Fruit fly (Drosophila melanogaster) whole organism, pupa: Measurements from ENCODE around the gene peg.

Experiments
- CG10348 ChIP-seq: fragments of 200-800 bp; sonication (Bioruptor generic); IDR thresholded peaks from 2 replicates; pipeline ENCODE4 v1.3.6; 2022; ENCODE audit warnings: missing biosample characterization, missing genetic modification characterization
- CG12605 ChIP-seq: fragments of 200-800 bp; sonication (Bioruptor generic); IDR thresholded peaks from 2 replicates; pipeline ENCODE4 v1.3.6; 2022; ENCODE audit warnings: missing biosample characterization, missing genetic modification characterization
- CG13204 ChIP-seq: fragments of 200-800 bp; sonication (Bioruptor generic); optimal IDR thresholded peaks from 2 replicates; lab custom pipeline; 2018; ENCODE audit warnings: missing biosample characterization, mild to moderate bottlenecking, missing genetic modification characterization, moderate library complexity
- CG14655 ChIP-seq: fragments of 200-800 bp; sonication (Bioruptor generic); optimal IDR thresholded peaks from 3 replicates; lab custom pipeline; 2017; ENCODE audit warnings: mild to moderate bottlenecking, missing biosample characterization, missing genetic modification reagents, missing genetic modification characterization
- CG15710 ChIP-seq: fragments of 200-800 bp; sonication (Bioruptor generic); optimal IDR thresholded peaks from 2 replicates; lab custom pipeline; 2018; ENCODE audit warnings: missing biosample characterization, mild to moderate bottlenecking, missing genetic modification characterization, moderate library complexity
- CG17806 ChIP-seq: fragments of 200-800 bp; sonication (Bioruptor generic); optimal IDR thresholded peaks from 2 replicates; lab custom pipeline; 2018; ENCODE audit warnings: missing biosample characterization, mild to moderate bottlenecking, missing genetic modification characterization, moderate library complexity
- CG32121 ChIP-seq: fragments of 200-800 bp; sonication (Bioruptor generic); IDR thresholded peaks from 2 replicates; pipeline ENCODE4 v1.3.6; 2022; ENCODE audit warnings: missing biosample characterization, missing genetic modification characterization
- CG34367 ChIP-seq: fragments of 200-800 bp; sonication (Bioruptor generic); optimal IDR thresholded peaks from 2 replicates; lab custom pipeline; 2018; ENCODE audit warnings: missing biosample characterization, mild to moderate bottlenecking, missing genetic modification characterization
- CG4496 ChIP-seq: fragments of 200-800 bp; sonication (Bioruptor generic); IDR thresholded peaks from 3 replicates; pipeline ENCODE4 v1.3.6; 2022; ENCODE audit warnings: missing biosample characterization, missing genetic modification characterization
- CG8159 ChIP-seq: fragments of 200-800 bp; sonication (Bioruptor generic); optimal IDR thresholded peaks from 3 replicates; lab custom pipeline; 2018; ENCODE audit warnings: missing biosample characterization, mild to moderate bottlenecking, missing genetic modification characterization, moderate library complexity
- CG8301 ChIP-seq: fragments of 200-800 bp; sonication (Bioruptor generic); optimal IDR thresholded peaks from 2 replicates; lab custom pipeline; 2018; ENCODE audit warnings: missing biosample characterization, mild to moderate bottlenecking, missing genetic modification characterization
- CG9948 ChIP-seq: fragments of 200-800 bp; sonication (Bioruptor generic); optimal IDR thresholded peaks from 2 replicates; lab custom pipeline; 2018; ENCODE audit warnings: missing biosample characterization, mild to moderate bottlenecking, missing genetic modification characterization, moderate library complexity
- D1 ChIP-seq: fragments of 200-800 bp; sonication (Bioruptor generic); optimal IDR thresholded peaks from 2 replicates; lab custom pipeline; 2018; ENCODE audit warnings: missing biosample characterization, mild to moderate bottlenecking, missing genetic modification characterization, moderate library complexity
- EcR ChIP-seq: fragments of 200-800 bp; sonication (Bioruptor generic); optimal IDR thresholded peaks from 3 replicates; lab custom pipeline; 2019; ENCODE audit warnings: missing biosample characterization, missing genetic modification characterization, mild to moderate bottlenecking, moderate library complexity, missing genetic modification reagents
- Ets98B ChIP-seq: fragments of 200-800 bp; sonication (Bioruptor generic); IDR thresholded peaks from 2 replicates; pipeline ENCODE4 v1.3.6; 2022; ENCODE audit warnings: missing biosample characterization, missing genetic modification characterization
- Pif1A ChIP-seq: fragments of 200-800 bp; sonication (Bioruptor generic); optimal IDR thresholded peaks from 3 replicates; lab custom pipeline; 2016; ENCODE audit warnings: missing biosample characterization, missing genetic modification characterization
- Pif1B ChIP-seq: fragments of 200-800 bp; sonication (Bioruptor generic); optimal IDR thresholded peaks from 3 replicates; lab custom pipeline; 2016; ENCODE audit warnings: missing biosample characterization, missing genetic modification characterization
- Snoo ChIP-seq: fragments of 200-800 bp; sonication (Bioruptor generic); optimal IDR thresholded peaks from 3 replicates; lab custom pipeline; 2017; ENCODE audit warnings: missing biosample characterization, mild to moderate bottlenecking, missing genetic modification characterization, inconsistent platforms
- fd96Ca ChIP-seq: fragments of 200-800 bp; sonication (Bioruptor generic); IDR thresholded peaks from 3 replicates; pipeline ENCODE4 v1.3.6; 2022; ENCODE audit warnings: missing biosample characterization, missing genetic modification characterization
- gl ChIP-seq: fragments of 200-800 bp; sonication (Bioruptor generic); optimal IDR thresholded peaks from 2 replicates; lab custom pipeline; 2018; ENCODE audit warnings: missing biosample characterization, mild to moderate bottlenecking, missing genetic modification characterization
- rn ChIP-seq: fragments of 200-800 bp; sonication (Bioruptor generic); IDR thresholded peaks from 2 replicates; pipeline ENCODE4 v1.3.6; 2022; ENCODE audit warnings: missing biosample characterization, missing genetic modification characterization

The peg gene

DNA sequence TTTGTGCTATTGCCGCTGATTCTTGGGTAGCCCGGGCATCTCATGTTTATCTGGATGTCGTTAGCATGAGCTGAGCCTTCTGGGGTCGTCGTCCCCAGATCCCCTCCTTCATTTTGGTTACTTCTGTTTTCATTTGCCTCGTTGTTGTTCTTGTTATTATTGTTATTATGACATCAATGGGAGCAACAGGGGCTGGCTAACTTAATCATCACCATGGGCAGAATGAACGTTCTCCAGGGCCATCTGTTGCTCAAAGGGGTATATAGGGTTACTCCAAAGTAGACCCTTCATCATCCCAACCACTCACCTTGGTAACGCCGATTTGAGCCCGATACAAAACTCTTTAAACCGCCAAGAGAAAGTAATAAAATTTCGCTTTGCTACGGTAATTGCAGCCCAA is 25.6 kb downstream of the peg start:
- TF ChIP-seq Pif1B (no peak), EcR (GFP tag; lab: Kevin White, UChicago) (no peak), CG32121 (GFP tag; lab: Robert Waterston, UW) (no peak), Ets98B (GFP tag; lab: Robert Waterston, UW) (no peak), CG8301 (tag; lab: Kevin White, UChicago) (no peak), CG34367 (tag; lab: Kevin White, UChicago) (no peak), CG15710 (tag; lab: Kevin White, UChicago) (no peak), CG4496 (no peak)
- TF ChIP-seq, all 21 proteins: peak for 0

DNA sequence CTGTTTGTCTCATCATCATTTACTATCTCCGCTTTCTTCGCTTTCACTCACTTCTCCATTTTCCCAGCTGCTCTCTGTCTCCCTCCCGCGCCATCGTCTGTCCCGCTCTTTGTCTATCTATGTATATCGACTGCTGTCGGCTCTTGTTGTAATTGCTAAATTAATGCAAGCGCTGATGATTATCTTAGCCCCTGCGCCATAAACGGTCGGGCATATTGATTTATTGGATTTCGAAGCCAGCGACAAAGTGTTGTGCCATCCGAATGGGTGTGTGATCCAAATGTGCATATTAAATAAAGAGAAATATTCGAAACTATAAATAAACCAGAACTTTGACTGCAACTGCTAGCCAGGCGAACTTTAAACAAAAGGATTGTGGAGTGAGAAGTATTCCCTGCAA is 33.6 kb downstream of the peg start:
- TF ChIP-seq CG8159 (no peak), fd96Ca (GFP tag; lab: Robert Waterston, UW) (no peak), Ets98B (GFP tag; lab: Robert Waterston, UW) (no peak), Pif1B (no peak), EcR (GFP tag; lab: Kevin White, UChicago) (no peak)

DNA sequence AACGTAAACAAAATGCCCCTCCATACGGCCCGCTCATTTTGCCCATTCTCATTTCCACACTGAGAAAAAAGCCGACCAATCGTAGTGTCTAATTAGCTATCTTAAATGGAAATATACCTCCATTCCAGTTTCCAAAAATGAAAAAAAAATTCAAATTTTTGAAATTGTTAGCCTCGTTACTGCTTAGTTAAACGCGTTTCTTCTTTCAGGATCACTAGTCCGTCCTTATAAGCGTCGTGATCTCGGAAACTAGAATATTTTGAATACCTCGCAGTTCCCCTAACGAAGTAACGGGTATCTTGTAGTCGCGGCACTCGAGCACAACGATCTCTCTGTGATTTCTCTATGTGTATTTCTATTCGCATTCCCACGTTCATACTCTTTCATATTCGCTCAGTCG is 34.3 kb downstream of the peg start:
- no peak for TF ChIP-seq CG4496
- no peak for TF ChIP-seq CG15710 (tag; lab: Kevin White, UChicago)
- no peak for TF ChIP-seq CG32121 (GFP tag; lab: Robert Waterston, UW)
- no peak for TF ChIP-seq Pif1B
- no peak for TF ChIP-seq CG34367 (tag; lab: Kevin White, UChicago)
- TF ChIP-seq fd96Ca (GFP tag; lab: Robert Waterston, UW) = peak; percentile 54; the same call in 1 of the 3 replicates
- TF ChIP-seq CG8301 (tag; lab: Kevin White, UChicago) = peak; percentile 43
- TF ChIP-seq CG13204 (GFP tag; lab: Kevin White, UChicago) = no peak
- TF ChIP-seq CG17806 (tag; lab: Kevin White, UChicago) = no peak
- TF ChIP-seq CG14655 (GFP tag; lab: Kevin White, UChicago) = peak; percentile 61
- no peak for TF ChIP-seq CG12605 (GFP tag; lab: Robert Waterston, UW)
- TF ChIP-seq CG9948 (tag; lab: Kevin White, UChicago) = no peak
- no peak for TF ChIP-seq EcR (GFP tag; lab: Kevin White, UChicago)
- no peak for TF ChIP-seq rn (GFP tag; lab: Robert Waterston, UW)
- TF ChIP-seq Ets98B (GFP tag; lab: Robert Waterston, UW) = no peak
- TF ChIP-seq CG10348 (GFP tag; lab: Robert Waterston, UW) = no peak; the same call in 1 of the 2 replicates
- no peak for TF ChIP-seq Snoo
- peak; percentile 5 for TF ChIP-seq Pif1A
- no peak for TF ChIP-seq D1 (tag; lab: Kevin White, UChicago)
- peak; percentile 9 for TF ChIP-seq CG8159
- no peak for TF ChIP-seq gl (tag; lab: Kevin White, UChicago)

DNA sequence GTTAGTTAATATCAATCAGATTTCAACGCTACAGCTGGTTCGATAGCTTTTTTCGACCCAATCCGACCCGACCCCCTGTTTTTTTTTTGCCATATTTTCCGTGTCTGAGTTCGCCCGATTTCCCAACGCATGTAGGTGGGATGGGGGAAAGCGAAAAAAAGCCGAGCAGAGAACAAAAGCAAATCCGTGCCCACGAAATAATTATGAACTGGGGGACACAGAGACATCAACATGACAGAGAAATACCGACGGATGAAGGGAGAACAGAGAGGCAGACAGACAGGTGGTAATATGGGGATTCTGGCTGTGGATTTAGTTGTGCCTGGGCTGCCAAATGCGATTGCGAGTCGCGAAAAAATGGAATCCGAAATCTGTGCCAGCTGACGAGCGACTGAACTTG is 34.9 kb downstream of the peg start:
- TF ChIP-seq CG34367 (tag; lab: Kevin White, UChicago) (no peak), Snoo (no peak), CG12605 (GFP tag; lab: Robert Waterston, UW) (no peak), CG17806 (tag; lab: Kevin White, UChicago) (no peak), fd96Ca (GFP tag; lab: Robert Waterston, UW) (no peak), CG8301 (tag; lab: Kevin White, UChicago) (no peak), CG14655 (GFP tag; lab: Kevin White, UChicago) (no peak), CG10348 (GFP tag; lab: Robert Waterston, UW) (no peak), D1 (tag; lab: Kevin White, UChicago) (no peak), CG13204 (GFP tag; lab: Kevin White, UChicago) (no peak), EcR (GFP tag; lab: Kevin White, UChicago) (no peak), gl (tag; lab: Kevin White, UChicago) (no peak), rn (GFP tag; lab: Robert Waterston, UW) (no peak)

DNA sequence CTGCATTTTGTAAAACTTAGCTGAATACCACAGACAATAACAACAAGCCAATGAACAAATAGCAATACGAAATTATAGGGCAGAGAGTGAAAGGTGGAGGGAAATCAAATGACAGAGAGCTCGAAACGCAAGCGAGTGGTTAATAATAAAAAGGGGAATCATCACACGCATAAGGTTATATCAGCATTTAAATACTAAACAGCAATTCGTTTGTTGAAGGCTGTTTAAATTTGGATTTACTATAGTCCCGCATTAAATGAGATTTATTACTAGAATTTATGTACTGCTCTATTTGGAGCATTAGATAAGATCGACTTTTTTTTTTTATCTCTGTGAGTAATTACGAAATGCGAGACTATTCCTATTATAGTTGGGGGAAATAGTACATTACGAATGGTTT is 35.4 kb downstream of the peg start:
- TF ChIP-seq CG14655 (GFP tag; lab: Kevin White, UChicago) (no peak), CG12605 (GFP tag; lab: Robert Waterston, UW) (no peak), CG34367 (tag; lab: Kevin White, UChicago) (no peak), CG15710 (tag; lab: Kevin White, UChicago) (no peak), CG4496 (no peak), Snoo (no peak), gl (tag; lab: Kevin White, UChicago) (no peak), fd96Ca (GFP tag; lab: Robert Waterston, UW) (no peak), CG13204 (GFP tag; lab: Kevin White, UChicago) (no peak), EcR (GFP tag; lab: Kevin White, UChicago) (no peak), Pif1B (no peak), Pif1A (no peak), Ets98B (GFP tag; lab: Robert Waterston, UW) (no peak), CG32121 (GFP tag; lab: Robert Waterston, UW) (no peak), CG10348 (GFP tag; lab: Robert Waterston, UW) (no peak)

DNA sequence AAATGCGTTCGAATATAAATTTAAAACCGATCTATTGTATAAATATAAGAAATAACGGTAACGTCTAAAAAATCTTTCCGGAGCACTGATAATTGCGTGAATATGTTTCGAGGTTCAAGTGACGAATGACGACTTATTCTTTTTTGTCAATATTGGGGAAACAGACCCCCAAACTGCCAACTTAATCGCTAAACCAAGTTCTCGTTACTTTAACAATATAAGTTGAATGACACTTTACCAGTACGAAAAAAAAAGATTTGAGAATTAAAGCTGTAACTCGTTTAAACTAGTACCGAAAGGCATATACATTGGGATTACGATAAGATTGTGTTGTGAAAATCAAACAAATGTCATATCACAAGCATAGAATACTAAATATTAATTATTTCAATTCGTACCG is 36.1 kb downstream of the peg start, which contains the start of gene CG43446:
Gene CG43446 (minus strand): TSS at position 101 of the 400 bp plus-strand sequence.
- no peak for TF ChIP-seq D1 (tag; lab: Kevin White, UChicago)
- no peak for TF ChIP-seq CG8301 (tag; lab: Kevin White, UChicago)
- TF ChIP-seq CG15710 (tag; lab: Kevin White, UChicago) = no peak
- TF ChIP-seq CG9948 (tag; lab: Kevin White, UChicago) = no peak
- no peak for TF ChIP-seq CG8159
- no peak for TF ChIP-seq rn (GFP tag; lab: Robert Waterston, UW)
- TF ChIP-seq CG10348 (GFP tag; lab: Robert Waterston, UW) = no peak
- TF ChIP-seq CG4496 = no peak
- TF ChIP-seq CG32121 (GFP tag; lab: Robert Waterston, UW) = no peak
- no peak for TF ChIP-seq fd96Ca (GFP tag; lab: Robert Waterston, UW)
- TF ChIP-seq CG13204 (GFP tag; lab: Kevin White, UChicago) = no peak
- TF ChIP-seq EcR (GFP tag; lab: Kevin White, UChicago) = no peak
- no peak for TF ChIP-seq CG12605 (GFP tag; lab: Robert Waterston, UW)
